Fruit fly (Drosophila melanogaster) whole organism, embryonic: Measurements from ENCODE around the gene CG42540.

Experiments used
- Asciz ChIP-seq: fragments of 200-800 bp; sonication (Bioruptor generic); optimal IDR thresholded peaks from 2 replicates; lab custom pipeline; 2017; ENCODE audit warnings: missing biosample characterization, mild to moderate bottlenecking, missing genetic modification characterization, missing genetic modification reagents
- Atf6 ChIP-seq: fragments of 200-800 bp; sonication (Bioruptor generic); IDR thresholded peaks from 2 replicates; pipeline ENCODE4 v1.3.6; 2022; ENCODE audit warnings: missing biosample characterization, missing genetic modification characterization
- Awh ChIP-seq: fragments of 200-800 bp; sonication (Bioruptor generic); IDR thresholded peaks from 2 replicates; pipeline ENCODE4, ENCODE4 v1.3.6; 2022; ENCODE audit warnings: missing biosample characterization, missing genetic modification characterization
- BEAF-32 ChIP-seq: fragments of 200-800 bp; sonication (Bioruptor generic); optimal IDR thresholded peaks from 3 replicates; lab custom pipeline; 2017; ENCODE audit warnings: missing biosample characterization, missing genetic modification characterization, mild to moderate bottlenecking, moderate library complexity, missing genetic modification reagents
- CG13287 ChIP-seq: fragments of 200-800 bp; sonication (Bioruptor generic); IDR thresholded peaks from 2 replicates; pipeline ENCODE4 v1.3.6; 2022; ENCODE audit warnings: missing biosample characterization, missing genetic modification characterization; ENCODE audit not compliant: partially characterized antibody
- CG14710 ChIP-seq: fragments of 200-800 bp; sonication (Bioruptor generic); optimal IDR thresholded peaks from 3 replicates; lab custom pipeline; 2019; ENCODE audit warnings: missing biosample characterization, mild to moderate bottlenecking, missing genetic modification characterization, moderate library complexity
- CG15514 ChIP-seq: fragments of 200-800 bp; sonication (Bioruptor generic); optimal IDR thresholded peaks from 3 replicates; lab custom pipeline; 2017; ENCODE audit warnings: missing biosample characterization, missing genetic modification characterization, mild to moderate bottlenecking, moderate library complexity, missing genetic modification reagents
- CG1602 ChIP-seq: fragments of 200-800 bp; sonication (Bioruptor generic); optimal IDR thresholded peaks from 3 replicates; lab custom pipeline; 2016; ENCODE audit warnings: missing biosample characterization, missing genetic modification characterization
- CG17186 ChIP-seq: fragments of 200-800 bp; sonication (Bioruptor generic); optimal IDR thresholded peaks from 3 replicates; lab custom pipeline; 2017; ENCODE audit warnings: missing biosample characterization, missing genetic modification reagents, missing genetic modification characterization
- CG18764 ChIP-seq: fragments of 200-800 bp; sonication (Bioruptor generic); optimal IDR thresholded peaks from 3 replicates; lab custom pipeline; 2016; ENCODE audit warnings: missing biosample characterization, missing genetic modification characterization
- CG2116 ChIP-seq: fragments of 200-800 bp; sonication (Bioruptor generic); optimal IDR thresholded peaks from 3 replicates; lab custom pipeline; 2018; ENCODE audit warnings: missing biosample characterization, mild to moderate bottlenecking, missing genetic modification characterization
- CG31224 ChIP-seq: fragments of 200-800 bp; sonication (Bioruptor generic); IDR thresholded peaks from 2 replicates; pipeline ENCODE4 v1.3.6; 2022; ENCODE audit warnings: missing biosample characterization, missing genetic modification characterization
- CG3163 ChIP-seq: fragments of 200-800 bp; sonication (Bioruptor generic); optimal IDR thresholded peaks from 3 replicates; lab custom pipeline; 2016; ENCODE audit warnings: missing biosample characterization, missing genetic modification characterization
- CG34422 ChIP-seq: fragments of 200-800 bp; sonication (Bioruptor generic); IDR thresholded peaks from 3 replicates; pipeline ENCODE4 v1.3.6; 2022; ENCODE audit warnings: missing biosample characterization, missing genetic modification characterization
- CG3838 ChIP-seq: fragments of 200-800 bp; sonication (Bioruptor generic); optimal IDR thresholded peaks from 3 replicates; lab custom pipeline; 2016; ENCODE audit warnings: missing biosample characterization, missing genetic modification characterization
- CG42726 ChIP-seq: fragments of 200-800 bp; sonication (Bioruptor generic); IDR thresholded peaks from 2 replicates; pipeline ENCODE4 v1.3.6; 2022; ENCODE audit warnings: missing biosample characterization, missing genetic modification characterization; ENCODE audit not compliant: partially characterized antibody
- CG4404 ChIP-seq: fragments of 200-800 bp; sonication (Bioruptor generic); IDR thresholded peaks from 2 replicates; pipeline ENCODE4 v1.3.6; 2022; ENCODE audit warnings: missing biosample characterization, missing genetic modification characterization
- CG4730 ChIP-seq: fragments of 200-800 bp; sonication (Bioruptor generic); IDR thresholded peaks from 2 replicates; pipeline ENCODE4 v1.3.6; 2022; ENCODE audit warnings: missing biosample characterization, missing genetic modification characterization
- CG4854 ChIP-seq: fragments of 200-800 bp; sonication (Bioruptor generic); optimal IDR thresholded peaks from 2 replicates; lab custom pipeline; 2016; ENCODE audit warnings: missing biosample characterization, missing genetic modification characterization, inconsistent platforms
- CG5953 ChIP-seq: fragments of 200-800 bp; sonication (Bioruptor generic); IDR thresholded peaks from 2 replicates; pipeline ENCODE4 v1.3.6; 2022; ENCODE audit warnings: missing biosample characterization, missing genetic modification characterization
- CG6254 ChIP-seq: fragments of 200-800 bp; sonication (Bioruptor generic); optimal IDR thresholded peaks from 3 replicates; lab custom pipeline; 2017; ENCODE audit warnings: mild to moderate bottlenecking, missing biosample characterization, missing genetic modification reagents, missing genetic modification characterization
- CG7556 ChIP-seq: fragments of 200-800 bp; sonication (Bioruptor generic); optimal IDR thresholded peaks from 2 replicates; lab custom pipeline; 2017; ENCODE audit warnings: missing biosample characterization, mild to moderate bottlenecking, missing genetic modification characterization
- CkIIα-i1 ChIP-seq: fragments of 200-800 bp; sonication (Bioruptor generic); IDR thresholded peaks from 2 replicates; pipeline ENCODE4 v1.3.6; 2022; ENCODE audit warnings: missing biosample characterization, missing genetic modification characterization
- D19B ChIP-seq: fragments of 200-800 bp; sonication (Bioruptor generic); optimal IDR thresholded peaks from 2 replicates; lab custom pipeline; 2017; ENCODE audit warnings: missing biosample characterization, mild to moderate bottlenecking, missing genetic modification characterization
- Dad ChIP-seq: fragments of 200-800 bp; sonication (Bioruptor generic); optimal IDR thresholded peaks from 3 replicates; lab custom pipeline; 2016; ENCODE audit warnings: missing biosample characterization, missing genetic modification characterization
- Drgx ChIP-seq: fragments of 200-800 bp; sonication (Bioruptor generic); IDR thresholded peaks from 2 replicates; pipeline ENCODE4 v1.3.6; 2022; ENCODE audit warnings: missing biosample characterization, missing genetic modification characterization
- Lim3 ChIP-seq: fragments of 200-800 bp; sonication (Bioruptor generic); IDR thresholded peaks from 2 replicates; pipeline ENCODE4 v1.3.6; 2022; ENCODE audit warnings: missing biosample characterization, missing genetic modification characterization
- Med ChIP-seq: fragments of 200-800 bp; sonication (Bioruptor generic); peaks from one replicate; lab custom pipeline; 2016; ENCODE audit warnings: missing biosample characterization, missing genetic modification characterization, mild to moderate bottlenecking, inconsistent platforms, moderate library complexity
- Meics ChIP-seq: fragments of 200-800 bp; sonication (Bioruptor generic); optimal IDR thresholded peaks from 2 replicates; lab custom pipeline; 2017; ENCODE audit warnings: missing biosample characterization, mild to moderate bottlenecking, missing genetic modification characterization
- Spps ChIP-seq: fragments of 200-800 bp; sonication (Bioruptor generic); optimal IDR thresholded peaks from 2 replicates; lab custom pipeline; 2018; ENCODE audit warnings: missing biosample characterization, mild to moderate bottlenecking, missing genetic modification characterization
- TFAM ChIP-seq: fragments of 200-800 bp; sonication (Bioruptor generic); optimal IDR thresholded peaks from 2 replicates; lab custom pipeline; 2017; ENCODE audit warnings: missing biosample characterization, missing genetic modification characterization, inconsistent platforms
- Tbp ChIP-seq: fragments of >200 bp; optimal IDR thresholded peaks from 2 replicates; lab custom pipeline; 2018; ENCODE audit warnings: missing biosample characterization, missing genetic modification characterization
- Usf ChIP-seq: fragments of 200-800 bp; sonication (Bioruptor generic); optimal IDR thresholded peaks from 2 replicates; lab custom pipeline; 2017; ENCODE audit warnings: missing genotype, missing biosample characterization, missing genetic modification characterization
- aop ChIP-seq: fragments of 200-800 bp; sonication (Bioruptor generic); IDR thresholded peaks from 2 replicates; pipeline ENCODE4 v1.3.6; 2022; ENCODE audit warnings: missing biosample characterization, missing genetic modification characterization
- bsh ChIP-seq, 2 experiments: fragments of 200-800 bp; sonication (Bioruptor generic); optimal IDR thresholded peaks; 2 replicates each; lab custom pipeline; 2017 to 2018; ENCODE audit warnings: mild to moderate bottlenecking in 2 of 2, missing biosample characterization in 2 of 2, missing genetic modification characterization in 2 of 2, moderate library complexity in 1 of 2
- btn ChIP-seq: fragments of 200-800 bp; sonication (Bioruptor generic); optimal IDR thresholded peaks from 2 replicates; lab custom pipeline; 2016; ENCODE audit warnings: missing biosample characterization, missing genetic modification characterization
- dmrt99B ChIP-seq: fragments of 200-800 bp; sonication (Bioruptor generic); optimal IDR thresholded peaks from 2 replicates; lab custom pipeline; 2018; ENCODE audit warnings: missing biosample characterization, mild to moderate bottlenecking, missing genetic modification characterization, moderate library complexity
- eyg ChIP-seq: fragments of 200-800 bp; sonication (Bioruptor generic); optimal IDR thresholded peaks from 3 replicates; lab custom pipeline; 2016; ENCODE audit warnings: missing biosample characterization, missing genetic modification characterization
- gsb-n ChIP-seq: fragments of 200-800 bp; sonication (Bioruptor generic); optimal IDR thresholded peaks from 3 replicates; lab custom pipeline; 2018; ENCODE audit warnings: missing biosample characterization, mild to moderate bottlenecking, missing genetic modification characterization
- h ChIP-seq: fragments of >200 bp; optimal IDR thresholded peaks from 2 replicates; lab custom pipeline; 2017
- kah ChIP-seq: fragments of 200-800 bp; sonication (Bioruptor generic); optimal IDR thresholded peaks from 2 replicates; lab custom pipeline; 2018; ENCODE audit warnings: missing biosample characterization, mild to moderate bottlenecking, missing genetic modification characterization
- klu ChIP-seq: fragments of 200-800 bp; sonication (Bioruptor generic); IDR thresholded peaks from 2 replicates; pipeline ENCODE4 v1.3.6; 2022; ENCODE audit warnings: missing biosample characterization, missing genetic modification characterization
- lola ChIP-seq, 3 experiments: fragments of >200 bp in 2 of 3; fragments of 200-800 bp in 1 of 3; sonication (Bioruptor generic) in 1 of 3; optimal IDR thresholded peaks; 2 replicates each; lab custom pipeline; 2017 to 2019; ENCODE audit warnings: missing biosample characterization in 3 of 3, missing genetic modification characterization in 3 of 3, mild to moderate bottlenecking in 1 of 3, moderate library complexity in 1 of 3
- nom ChIP-seq: fragments of 200-800 bp; sonication (Bioruptor generic); optimal IDR thresholded peaks from 2 replicates; lab custom pipeline; 2017; ENCODE audit warnings: missing biosample characterization, missing genetic modification characterization, mild to moderate bottlenecking, moderate library complexity, missing genetic modification reagents
- pum ChIP-seq: fragments of 200-800 bp; sonication (Bioruptor generic); optimal IDR thresholded peaks from 2 replicates; lab custom pipeline; 2016; ENCODE audit warnings: missing biosample characterization, missing genetic modification characterization
- pzg ChIP-seq: fragments of 200-800 bp; sonication (Bioruptor generic); optimal IDR thresholded peaks from 3 replicates; lab custom pipeline; 2018; ENCODE audit warnings: missing biosample characterization, mild to moderate bottlenecking, missing genetic modification characterization, moderate library complexity
- shn ChIP-seq: fragments of 200-800 bp; sonication (Bioruptor generic); optimal IDR thresholded peaks from 3 replicates; lab custom pipeline; 2016; ENCODE audit warnings: missing biosample characterization, missing genetic modification characterization
- ssp ChIP-seq: fragments of 200-800 bp; sonication (Bioruptor generic); IDR thresholded peaks from 2 replicates; pipeline ENCODE4 v1.3.6; 2022; ENCODE audit warnings: missing biosample characterization, missing genetic modification characterization
- stwl ChIP-seq: fragments of 200-800 bp; sonication (Bioruptor generic); optimal IDR thresholded peaks from 3 replicates; lab custom pipeline; 2018; ENCODE audit warnings: missing biosample characterization, mild to moderate bottlenecking, missing genetic modification characterization, moderate library complexity
- tna ChIP-seq: fragments of 200-800 bp; sonication (Bioruptor generic); IDR thresholded peaks from 2 replicates; pipeline ENCODE4 v1.3.6; 2022; ENCODE audit warnings: missing biosample characterization, missing genetic modification characterization; ENCODE audit not compliant: partially characterized antibody
- zen2 ChIP-seq: fragments of 200-800 bp; sonication (Bioruptor generic); IDR thresholded peaks from 3 replicates; pipeline ENCODE4 v1.3.6; 2022; ENCODE audit warnings: missing biosample characterization, missing genetic modification characterization; ENCODE audit not compliant: partially characterized antibody

Gene CG42540

DNA sequence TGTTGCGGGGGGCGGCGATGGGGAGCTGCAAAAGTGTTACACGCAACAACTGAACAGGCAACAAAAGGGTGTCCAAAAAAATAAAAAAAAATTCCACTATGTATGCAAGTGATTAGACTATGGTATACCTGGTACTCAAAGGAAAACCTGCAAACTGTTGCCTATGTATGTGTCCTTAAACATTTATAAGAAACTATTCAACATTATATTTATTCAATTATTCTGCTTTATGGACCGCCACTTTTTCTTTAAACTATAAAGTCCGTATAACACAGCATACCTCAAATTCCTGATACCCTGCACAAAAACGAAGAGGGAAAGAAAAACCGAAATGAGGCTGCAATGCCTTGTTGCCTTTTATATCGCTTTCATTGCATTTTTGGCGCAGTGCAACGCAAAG is 51.8 kb downstream of the CG42540 start (continued):
- no peak for TF ChIP-seq nom
- no peak for TF ChIP-seq BEAF-32 (GFP tag; lab: Kevin White, UChicago)
- peak; percentile 26; the same call in 1 of the 2 replicates for TF ChIP-seq CG31224 (GFP tag; lab: Robert Waterston, UW)
- TF ChIP-seq Spps (tag; lab: Kevin White, UChicago) = peak; percentile 24
- no peak for TF ChIP-seq h
- TF ChIP-seq CG42726 = no peak
- TF ChIP-seq CG3163 = no peak
- no peak for TF ChIP-seq CG17186
- TF ChIP-seq CG18764 (GFP tag; lab: Kevin White, UChicago) = peak; percentile 25
- TF ChIP-seq CG6254 (GFP tag; lab: Kevin White, UChicago) = peak; percentile 48
- TF ChIP-seq TFAM (GFP tag; lab: Kevin White, UChicago) = no peak
- TF ChIP-seq Tbp (GFP tag; lab: Kevin White, UChicago) = no peak
- peak; percentile 72 for TF ChIP-seq Awh (GFP tag; lab: Robert Waterston, UW)
- no peak for TF ChIP-seq eyg
- TF ChIP-seq CG1602 (GFP tag; lab: Kevin White, UChicago) = peak; percentile 35
- peak; percentile 67 for TF ChIP-seq CG4404 (GFP tag; lab: Robert Waterston, UW)
- TF ChIP-seq zen2 (GFP tag; lab: Robert Waterston, UW) = no peak
- no peak for TF ChIP-seq CG3838 (GFP tag; lab: Kevin White, UChicago)
- TF ChIP-seq D19B = peak; percentile 55
- no peak for TF ChIP-seq CG13287 (GFP tag; lab: Robert Waterston, UW)
- peak; percentile 66 for TF ChIP-seq Med (GFP tag; lab: Kevin White, UChicago)
- peak; percentile 74 for TF ChIP-seq CG4730 (GFP tag; lab: Robert Waterston, UW)
- no peak for TF ChIP-seq pzg (GFP tag; lab: Kevin White, UChicago)
- TF ChIP-seq Meics (GFP tag; lab: Kevin White, UChicago) = no peak
- peak in 1 of 3 experiments; percentile 38 for TF ChIP-seq lola (GFP tag; optimal IDR thresholded peaks at IDR 0.05; lab: Kevin White, UChicago)
- TF ChIP-seq CG4854 (GFP tag; lab: Kevin White, UChicago) = no peak
- TF ChIP-seq Atf6 (GFP tag; lab: Robert Waterston, UW) = 0 out of 2 replicates have a peak, but pooled peaks have one; percentile 9
- peak; percentile 53 for TF ChIP-seq CG14710 (tag; lab: Kevin White, UChicago)
- peak in 1 of 2 experiments; percentile 76 for TF ChIP-seq bsh (GFP tag; optimal IDR thresholded peaks at IDR 0.05; lab: Kevin White, UChicago)
- TF ChIP-seq Asciz = peak; percentile 13
- TF ChIP-seq CG7556 (GFP tag; lab: Kevin White, UChicago) = no peak
- no peak for TF ChIP-seq CkIIα-i1
- no peak for TF ChIP-seq Lim3
- TF ChIP-seq shn (GFP tag; lab: Kevin White, UChicago) = no peak
- no peak for TF ChIP-seq Dad (GFP tag; lab: Kevin White, UChicago)
- TF ChIP-seq dmrt99B (tag; lab: Kevin White, UChicago) = peak; percentile 77
- peak; percentile 69; the same call in 2 of the 3 replicates for TF ChIP-seq CG34422 (GFP tag; lab: Robert Waterston, UW)

dm6 chr3L:4611311-4611710 is 55.4 kb downstream of the CG42540 start:
- peak; percentile 13 for TF ChIP-seq CG2116 (GFP tag; lab: Kevin White, UChicago)
- peak; percentile 68 for TF ChIP-seq pum (GFP tag; lab: Kevin White, UChicago)
- no peak for TF ChIP-seq CkIIα-i1
- TF ChIP-seq stwl (tag; lab: Kevin White, UChicago) = peak; percentile 20
- TF ChIP-seq gsb-n = peak; percentile 80
- TF ChIP-seq ssp (GFP tag; lab: Robert Waterston, UW) = peak; percentile 52; the same call in 1 of the 2 replicates
- peak; percentile 12 for TF ChIP-seq shn (GFP tag; lab: Kevin White, UChicago)
- no peak for TF ChIP-seq kah (GFP tag; lab: Kevin White, UChicago)
- TF ChIP-seq Drgx (GFP tag; lab: Robert Waterston, UW) = peak; percentile 93
- peak; percentile 10 for TF ChIP-seq CG15514 (GFP tag; lab: Kevin White, UChicago)
- TF ChIP-seq btn (GFP tag; lab: Kevin White, UChicago) = peak; percentile 56
- no peak for TF ChIP-seq CG42726
- peak; percentile 20 for TF ChIP-seq Usf (GFP tag; lab: Kevin White, UChicago)
- TF ChIP-seq aop (GFP tag; lab: Robert Waterston, UW) = 0 out of 2 replicates have a peak, but pooled peaks have one; percentile 15
- TF ChIP-seq tna = no peak
- peak; percentile 64 for TF ChIP-seq CG14710 (tag; lab: Kevin White, UChicago)
- TF ChIP-seq CG5953 (GFP tag; lab: Robert Waterston, UW) = peak; percentile 50; the same call in 1 of the 2 replicates
- TF ChIP-seq klu (GFP tag; lab: Robert Waterston, UW) = peak; percentile 70
